Worm (Caenorhabditis elegans) whole organism, young adult: ENCODE measurements around the gene nhr-78.
A peak's percentile ranks its signal among the peaks of the same experiment; 100 is the strongest.

Source experiments
- C06A6.2 ChIP-seq: fragments of 200-800 bp; sonication (Bioruptor generic); conservative IDR thresholded peaks from 2 replicates; pipeline ENCODE4 v1.3.6; 2022; ENCODE audit warnings: missing genetic modification characterization, missing compliant biosample characterization
- F39B2.1 ChIP-seq: fragments of 200-800 bp; sonication (Bioruptor generic); IDR thresholded peaks from 2 replicates; pipeline ENCODE4 v1.3.6; 2022; ENCODE audit warnings: missing genetic modification reagents, missing genetic modification characterization, missing compliant biosample characterization
- F49E8.2 ChIP-seq: sonication (generic microtip); optimal IDR thresholded peaks from 3 replicates; lab custom pipeline; 2017; ENCODE audit warnings: missing genetic modification characterization, mild to moderate bottlenecking, missing compliant biosample characterization, antibody characterized with exemption, moderate library complexity; ENCODE audit not compliant: insufficient read depth
- Y53F4B.3 ChIP-seq: fragments of 200-800 bp; sonication (Bioruptor generic); IDR thresholded peaks from 2 replicates; pipeline ENCODE4 v1.3.6; 2022; ENCODE audit warnings: missing genetic modification reagents, missing genetic modification characterization, missing compliant biosample characterization
- Y95B8A.8 ChIP-seq: fragments of 200-800 bp; sonication (Bioruptor generic); IDR thresholded peaks from 2 replicates; pipeline ENCODE4 v1.3.6; 2022; ENCODE audit warnings: missing genetic modification reagents, missing genetic modification characterization, missing compliant biosample characterization
- atf-7 ChIP-seq: sonication (generic microtip); optimal IDR thresholded peaks from 2 replicates; lab custom pipeline; 2017; ENCODE audit warnings: mild to moderate bottlenecking, missing genetic modification characterization, missing compliant biosample characterization
- athp-1 ChIP-seq: sonication (generic microtip); optimal IDR thresholded peaks from 2 replicates; lab custom pipeline; 2017; ENCODE audit warnings: mild to moderate bottlenecking, missing genetic modification characterization, missing compliant biosample characterization
- cebp-2 ChIP-seq: fragments of 200-800 bp; sonication (Bioruptor generic); IDR thresholded peaks from 2 replicates; pipeline ENCODE4 v1.3.6; 2022; ENCODE audit warnings: missing genetic modification characterization, missing compliant biosample characterization
- ceh-79 ChIP-seq: sonication (generic microtip); optimal IDR thresholded peaks from 2 replicates; lab custom pipeline; 2017; ENCODE audit warnings: mild to moderate bottlenecking, missing genetic modification characterization, missing compliant biosample characterization
- dox-1 ChIP-seq: fragments of 200-800 bp; sonication (Bioruptor generic); IDR thresholded peaks from 2 replicates; pipeline ENCODE4 v1.3.6; 2022; ENCODE audit warnings: missing genetic modification reagents, missing genetic modification characterization, missing compliant biosample characterization
- efl-1 ChIP-seq: fragments of 150-350 bp; optimal IDR thresholded peaks from 2 replicates; lab custom pipeline; 2014; ENCODE audit warnings: missing biosample characterization, missing genetic modification reagents, missing genetic modification characterization
- hlh-12 ChIP-seq: sonication (generic microtip); optimal IDR thresholded peaks from 2 replicates; lab custom pipeline; 2016; ENCODE audit warnings: missing genetic modification characterization, missing compliant biosample characterization
- hmg-1.2 ChIP-seq: fragments of 200-800 bp; sonication (Bioruptor generic); IDR thresholded peaks from 2 replicates; pipeline ENCODE4 v1.3.6; 2022; ENCODE audit warnings: missing genetic modification reagents, missing genetic modification characterization, missing compliant biosample characterization
- hmg-20 ChIP-seq: fragments of 200-800 bp; sonication (Bioruptor generic); IDR thresholded peaks from 2 replicates; pipeline ENCODE4 v1.3.6; 2022; ENCODE audit warnings: missing genetic modification reagents, missing genetic modification characterization, missing compliant biosample characterization
- lin-40 ChIP-seq: sonication (generic microtip); optimal IDR thresholded peaks from 2 replicates; lab custom pipeline; 2016; ENCODE audit warnings: missing genetic modification characterization, mild to moderate bottlenecking, missing compliant biosample characterization, missing genotype, missing genetic modification reagents
- lir-1 ChIP-seq: fragments of 200-800 bp; sonication (Bioruptor generic); conservative IDR thresholded peaks from 2 replicates; pipeline ENCODE4 v1.3.6; 2022; ENCODE audit warnings: missing genetic modification reagents, missing genetic modification characterization, missing compliant biosample characterization
- madf-3 ChIP-seq: fragments of 200-800 bp; sonication (Bioruptor generic); IDR thresholded peaks from 2 replicates; pipeline ENCODE4 v1.3.6; 2022; ENCODE audit warnings: missing genetic modification reagents, missing genetic modification characterization, missing compliant biosample characterization
- nfya-1 ChIP-seq: sonication (generic microtip); optimal IDR thresholded peaks from 2 replicates; lab custom pipeline; 2017; ENCODE audit warnings: antibody characterized with exemption, missing compliant biosample characterization, missing genetic modification characterization, borderline replicate concordance; ENCODE audit not compliant: insufficient read depth
- nfyb-1 ChIP-seq: fragments of 200-800 bp; sonication (Bioruptor generic); IDR thresholded peaks from 2 replicates; pipeline ENCODE4 v1.3.6; 2022; ENCODE audit warnings: missing genetic modification reagents, missing genetic modification characterization, missing compliant biosample characterization
- nhr-27 ChIP-seq: fragments of 200-800 bp; sonication (Bioruptor generic); optimal IDR thresholded peaks from 2 replicates; lab custom pipeline; 2018; ENCODE audit warnings: mild to moderate bottlenecking, missing genetic modification characterization, moderate library complexity, missing compliant biosample characterization
- nhr-80 ChIP-seq: sonication (generic microtip); optimal IDR thresholded peaks from 2 replicates; lab custom pipeline; 2016; ENCODE audit warnings: missing genetic modification characterization, missing compliant biosample characterization
- nhr-90 ChIP-seq: sonication (generic microtip); optimal IDR thresholded peaks from 2 replicates; lab custom pipeline; 2016; ENCODE audit warnings: missing genotype, mild to moderate bottlenecking, missing genetic modification characterization, missing compliant biosample characterization
- pha-4 ChIP-seq: fragments of 150-350 bp; sonication (generic microtip); optimal IDR thresholded peaks from 2 replicates; lab custom pipeline; 2014; ENCODE audit warnings: missing biosample characterization, missing genetic modification reagents, missing genetic modification characterization
- repo-1 ChIP-seq: sonication (generic microtip); optimal IDR thresholded peaks from 2 replicates; lab custom pipeline; 2017; ENCODE audit warnings: mild to moderate bottlenecking, missing genetic modification characterization, missing compliant biosample characterization
- rpc-1 ChIP-seq, 2 experiments: fragments of 150-350 bp in 1 of 2; sonication (generic microtip) in 1 of 2; optimal IDR thresholded peaks; 2 replicates each; lab custom pipeline; 2014 to 2018; ENCODE audit warnings: missing biosample characterization in 1 of 2, missing genetic modification characterization in 1 of 2, missing genetic modification reagents in 1 of 2, missing genotype in 1 of 2
- sdz-38 ChIP-seq: sonication (generic microtip); optimal IDR thresholded peaks from 2 replicates; lab custom pipeline; 2016; ENCODE audit warnings: missing genotype, missing genetic modification characterization, missing compliant biosample characterization
- snpc-1.1 ChIP-seq: sonication (generic microtip); optimal IDR thresholded peaks from 2 replicates; lab custom pipeline; 2017; ENCODE audit warnings: missing genetic modification characterization, mild to moderate bottlenecking, missing compliant biosample characterization, antibody characterized with exemption, moderate library complexity, missing genotype, missing genetic modification reagents; ENCODE audit not compliant: insufficient read depth
- snpc-4 ChIP-seq, 5 experiments: fragments of 150-350 bp in 1 of 5; sonication (generic microtip) in 4 of 5; optimal IDR thresholded peaks; 2 replicates each; lab custom pipeline; 2014 to 2018; ENCODE audit warnings: missing genetic modification characterization in 5 of 5, missing biosample characterization in 3 of 5, antibody characterized with exemption in 2 of 5, mild to moderate bottlenecking in 2 of 5, missing compliant biosample characterization in 2 of 5, missing genotype in 2 of 5, moderate library complexity in 2 of 5, missing genetic modification reagents in 1 of 5
- somi-1 ChIP-seq: fragments of 200-800 bp; sonication (Bioruptor generic); optimal IDR thresholded peaks from 2 replicates; lab custom pipeline; 2018; ENCODE audit warnings: mild to moderate bottlenecking, missing genetic modification characterization, missing compliant biosample characterization
- tbp1 ChIP-seq: fragments of 200-800 bp; sonication (Bioruptor generic); optimal IDR thresholded peaks from 2 replicates; lab custom pipeline; 2018; ENCODE audit warnings: mild to moderate bottlenecking, missing genetic modification characterization, missing compliant biosample characterization
- ztf-18 ChIP-seq: sonication (generic microtip); optimal IDR thresholded peaks from 2 replicates; lab custom pipeline; 2016; ENCODE audit warnings: missing genotype, mild to moderate bottlenecking, missing genetic modification characterization, missing compliant biosample characterization
- ztf-26 ChIP-seq: sonication (generic microtip); optimal IDR thresholded peaks from 2 replicates; lab custom pipeline; 2017; ENCODE audit warnings: missing genetic modification characterization, missing compliant biosample characterization
- ztf-28 ChIP-seq: fragments of 200-800 bp; sonication (Bioruptor generic); IDR thresholded peaks from 2 replicates; pipeline ENCODE4 v1.3.6; 2022; ENCODE audit warnings: missing genetic modification reagents, missing genetic modification characterization, missing compliant biosample characterization

Gene nhr-78

DNA sequence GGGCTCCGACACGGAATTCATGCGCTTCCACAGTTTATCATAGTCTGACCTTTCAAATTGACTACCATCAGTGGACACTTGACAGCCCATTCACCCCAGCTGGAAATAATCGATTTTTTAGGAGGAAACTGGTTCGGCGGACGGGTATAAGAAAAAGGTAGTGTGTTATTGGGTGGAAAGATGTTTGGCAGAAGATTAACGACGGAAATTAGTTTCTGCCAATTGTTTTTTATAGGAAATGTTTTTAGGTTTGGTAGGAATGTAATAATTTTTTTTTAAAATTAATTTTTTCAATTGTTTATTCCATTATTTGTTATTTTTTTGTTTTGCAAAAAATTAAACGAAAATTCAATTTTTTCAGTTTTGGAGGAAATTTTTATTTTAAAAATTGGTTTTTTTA, 21.3 kb upstream of the nhr-78 start, which contains the start of gene F15E6.9:
Gene F15E6.9 (minus strand): TSS at position 101 of the 400 bp plus-strand sequence.
- TF ChIP-seq athp-1 (tag; lab: Kevin White, UChicago) (no peak), ztf-28 (GFP tag; lab: Robert Waterston, UW) (no peak), dox-1 (no peak), Y95B8A.8 (GFP tag; lab: Robert Waterston, UW) (no peak), nhr-80 (tag; lab: Kevin White, UChicago) (no peak), hlh-12 (tag; lab: Kevin White, UChicago) (no peak), madf-3 (GFP tag; lab: Robert Waterston, UW) (no peak), nfya-1 (no peak), lin-40 (tag; lab: Kevin White, UChicago) (no peak), hmg-20 (GFP tag; lab: Robert Waterston, UW) (no peak), atf-7 (tag; lab: Kevin White, UChicago) (no peak), hmg-1.2 (GFP tag; lab: Robert Waterston, UW) (no peak), somi-1 (GFP tag; lab: Kevin White, UChicago) (no peak), snpc-4 (GFP tag; optimal IDR thresholded peaks at IDR 0.05; lab: Kevin White, UChicago) (no peak), snpc-4 (tag; optimal IDR thresholded peaks at IDR 0.05; lab: Kevin White, UChicago) (no peak), sdz-38 (no peak)

DNA sequence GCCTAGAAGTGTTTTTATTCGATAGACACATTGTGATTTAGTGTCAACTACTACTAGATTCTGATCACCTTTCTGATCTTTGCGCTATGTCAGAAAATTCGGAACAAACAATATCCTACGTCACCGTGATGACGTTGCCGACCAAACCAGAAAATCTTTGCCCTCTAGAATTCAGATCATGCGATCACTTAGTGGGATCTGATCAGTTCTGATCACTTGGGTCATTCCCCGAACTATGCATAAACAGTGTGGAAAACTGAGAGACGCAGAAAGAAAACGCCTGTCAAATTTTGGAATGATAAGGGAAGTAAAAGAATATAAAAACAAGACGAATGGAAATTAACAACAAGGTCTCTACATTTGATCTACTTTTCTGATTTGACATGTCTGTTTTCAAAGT, 16.9 kb upstream of the nhr-78 start, which contains the start of gene F15E6.3:
Gene F15E6.3 (plus strand): TSS at position 344 of the 400 bp plus-strand sequence.
- TF ChIP-seq ztf-26 (tag; lab: Kevin White, UChicago) (peak; percentile 67), cebp-2 (no peak), ztf-18 (tag; lab: Kevin White, UChicago) (no peak), hmg-1.2 (GFP tag; lab: Robert Waterston, UW) (peak; percentile 58; the same call in 1 of the 2 replicates), atf-7 (tag; lab: Kevin White, UChicago) (peak; percentile 34), nhr-80 (tag; lab: Kevin White, UChicago) (peak; percentile 1), nfyb-1 (GFP tag; lab: Robert Waterston, UW) (peak; percentile 22; the same call in 1 of the 2 replicates), somi-1 (GFP tag; lab: Kevin White, UChicago) (peak; percentile 14)

DNA sequence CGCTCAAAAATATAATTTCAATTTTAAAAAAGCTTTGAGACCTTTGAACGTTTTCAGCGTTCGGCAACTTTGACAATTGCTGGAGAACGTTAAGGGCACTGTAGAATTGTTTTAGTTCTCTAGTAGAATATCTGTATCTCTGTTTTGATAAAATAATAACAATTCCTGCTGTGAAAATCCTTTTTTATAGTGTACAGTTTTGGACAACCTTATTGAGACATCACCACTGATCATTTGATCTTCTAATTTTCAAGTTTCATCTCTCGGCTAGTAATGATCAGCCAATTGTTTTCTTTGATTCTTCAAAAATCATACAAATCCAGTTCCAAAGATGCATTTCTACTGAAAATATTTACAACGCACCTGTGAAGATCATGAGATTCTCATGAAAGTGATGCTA, 14.9 kb upstream of the nhr-78 start, which contains the start of gene F15E6.10:
Gene F15E6.10 (plus strand): TSS at position 301 of the 400 bp plus-strand sequence.
- no peak for TF ChIP-seq lir-1
- no peak for TF ChIP-seq ceh-79 (tag; lab: Kevin White, UChicago)
- no peak for TF ChIP-seq pha-4 (tag; lab: Kevin White, UChicago)
- TF ChIP-seq F49E8.2 (tag; lab: Kevin White, UChicago), result no peak
- TF ChIP-seq nhr-27, result no peak
- TF ChIP-seq somi-1 (GFP tag; lab: Kevin White, UChicago), result no peak
- TF ChIP-seq snpc-1.1 (tag; lab: Kevin White, UChicago), result no peak
- no peak for TF ChIP-seq hmg-1.2 (GFP tag; lab: Robert Waterston, UW)
- no peak for TF ChIP-seq nhr-90 (tag; lab: Kevin White, UChicago)
- TF ChIP-seq C06A6.2, result no peak
- no peak for TF ChIP-seq Y53F4B.3 (GFP tag; lab: Robert Waterston, UW)
- TF ChIP-seq F39B2.1 (GFP tag; lab: Robert Waterston, UW), result no peak
- TF ChIP-seq rpc-1 (optimal IDR thresholded peaks at IDR 0.05; lab: Kevin White, UChicago), result no peak
- TF ChIP-seq rpc-1 (tag; optimal IDR thresholded peaks at IDR 0.05; lab: Kevin White, UChicago), result no peak
- no peak for TF ChIP-seq repo-1 (tag; lab: Kevin White, UChicago)
- no peak for TF ChIP-seq tbp1 (GFP tag; lab: Kevin White, UChicago)
- no peak for TF ChIP-seq efl-1
